Worm (Caenorhabditis elegans): Measurements from ENCODE around the gene col-95.

DNA sequence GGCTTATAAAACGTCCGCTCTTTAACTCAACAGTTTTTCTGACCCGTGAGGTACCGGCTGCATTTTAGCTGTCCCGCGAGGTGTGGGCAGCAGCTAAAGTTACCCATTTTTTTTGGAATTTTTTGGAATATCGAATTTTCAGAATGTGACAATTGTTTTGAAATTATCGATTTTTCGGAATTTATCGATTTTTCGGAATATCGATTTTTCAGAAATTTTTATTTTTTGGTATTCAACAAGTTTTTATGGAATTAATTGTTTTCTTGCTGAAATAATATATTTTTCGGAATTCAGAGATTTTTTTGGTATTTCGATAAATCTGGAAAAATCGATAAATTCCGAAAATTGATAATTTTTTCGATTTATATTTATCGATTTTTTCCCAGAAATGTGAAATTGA, 29.1 kb downstream of the col-95 start:
- TF ChIP-seq snpc-4 (tag; optimal IDR thresholded peaks at IDR 0.05) (no peak), ZK546.5 (tag; optimal IDR thresholded peaks at IDR 0.05) (no peak), eor-1 (tag; optimal IDR thresholded peaks at IDR 0.05) (no peak), unc-39 (tag; optimal IDR thresholded peaks at IDR 0.05) (no peak), egl-27 (tag; optimal IDR thresholded peaks at IDR 0.05) (no peak)

Measured in whole organism, L3 larva.